Worm (Caenorhabditis elegans) whole organism, L1 larva: Measurements from ENCODE around the gene ubc-7.

ENCODE experiments used
- elt-2 ChIP-seq: sonication (generic microtip); optimal IDR thresholded peaks from 2 replicates; lab custom pipeline; 2016; ENCODE audit warnings: missing genetic modification characterization, mild to moderate bottlenecking, inconsistent platforms, missing compliant biosample characterization, missing genetic modification reagents
- lin-35 ChIP-seq, 2 experiments: fragments of 150-350 bp; optimal IDR thresholded peaks; 2 replicates each; lab custom pipeline; 2014; ENCODE audit warnings: missing biosample characterization in 2 of 2, missing genetic modification characterization in 2 of 2, missing genetic modification reagents in 2 of 2
- nhr-77 ChIP-seq: fragments of 150-350 bp; optimal IDR thresholded peaks from 2 replicates; lab custom pipeline; 2014; ENCODE audit warnings: missing biosample characterization, missing genetic modification characterization
- pqm-1 ChIP-seq: sonication (generic microtip); optimal IDR thresholded peaks from 3 replicates; lab custom pipeline; 2017; ENCODE audit warnings: missing biosample characterization, missing genetic modification characterization
- rnt-1 ChIP-seq: sonication (generic microtip); optimal IDR thresholded peaks from 2 replicates; lab custom pipeline; 2016; ENCODE audit warnings: mild to moderate bottlenecking, missing genetic modification characterization, moderate library complexity, missing compliant biosample characterization
- ztf-4 ChIP-seq: fragments of 150-350 bp; optimal IDR thresholded peaks from 2 replicates; lab custom pipeline; 2014; ENCODE audit warnings: missing biosample characterization, missing genetic modification characterization

ubc-7 gene

DNA sequence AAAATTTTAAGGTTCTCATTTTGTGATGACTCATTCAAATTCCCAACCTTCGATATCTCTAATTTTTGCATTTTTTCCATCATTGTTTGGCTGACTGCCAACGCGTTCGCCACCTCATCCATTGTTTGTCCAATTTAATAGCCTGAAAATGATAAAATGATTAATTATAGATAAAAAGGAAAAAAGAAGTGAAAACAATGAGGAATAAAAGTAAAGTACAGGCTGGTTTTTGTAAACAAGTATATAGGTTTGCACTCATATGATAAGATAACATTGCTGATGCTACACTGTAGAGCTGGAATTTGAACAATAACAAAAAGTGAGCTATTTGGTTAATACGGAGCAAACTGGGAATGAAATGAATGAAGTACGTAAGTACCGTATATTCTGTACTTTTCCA, 48.7 kb downstream of the ubc-7 start, which contains the start of gene C48B4.3:
Gene C48B4.3, minus strand, starts transcription at position 149 of the 400 bp plus-strand sequence.
- TF ChIP-seq rnt-1 (tag; lab: Kevin White, UChicago) (no peak), lin-35 (GFP tag; optimal IDR thresholded peaks at IDR 0.05; lab: Kevin White, UChicago) (no peak), pqm-1 (tag; lab: Kevin White, UChicago) (no peak), elt-2 (peak; percentile 6), nhr-77 (no peak), ztf-4 (tag; lab: Kevin White, UChicago) (no peak)
